Fruit fly (Drosophila melanogaster): ENCODE data around the gene CG3062.

The CG3062 gene

DNA sequence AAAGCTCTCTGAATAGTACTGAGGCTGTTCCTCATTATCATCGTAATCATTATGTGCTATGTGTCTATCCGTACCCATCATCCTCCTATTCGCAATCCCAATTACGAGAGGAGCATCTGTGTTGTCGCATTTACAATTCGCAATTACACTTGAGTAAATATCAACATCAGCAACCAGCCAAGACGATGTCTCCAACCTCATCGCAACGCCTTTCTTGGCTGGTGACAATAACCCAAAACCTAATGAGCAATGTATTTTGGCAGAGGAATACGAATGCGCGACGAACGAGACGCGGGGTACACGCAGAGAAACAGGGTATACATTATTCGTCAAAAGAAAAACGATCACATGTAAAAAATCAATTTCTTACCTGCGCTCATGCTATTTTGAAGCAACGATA lies 34.2 kb downstream of the CG3062 start (continued):
- no peak for TF ChIP-seq trh (GFP tag; optimal IDR thresholded peaks at IDR 0.05)
- TF ChIP-seq CG34224 (GFP tag; IDR thresholded peaks at IDR 0.05; ENCODE audit: partially characterized antibody), result no peak
- no peak for TF ChIP-seq CG7987 (GFP tag; optimal IDR thresholded peaks at IDR 0.05)
- no peak for TF ChIP-seq MTF-1 (GFP tag; optimal IDR thresholded peaks at IDR 0.05; ENCODE audit: borderline replicate concordance)
- no peak for TF ChIP-seq trem (tag; optimal IDR thresholded peaks at IDR 0.05)
- no peak for TF ChIP-seq Mad (GFP tag; optimal IDR thresholded peaks at IDR 0.05)
- no peak for TF ChIP-seq CG1602 (GFP tag; optimal IDR thresholded peaks at IDR 0.05)
- TF ChIP-seq phol (tag; optimal IDR thresholded peaks at IDR 0.05), result no peak
- no peak for TF ChIP-seq CG2129 (GFP tag; IDR thresholded peaks at IDR 0.05; ENCODE audit: partially characterized antibody)
- TF ChIP-seq dm (GFP tag; optimal IDR thresholded peaks at IDR 0.05), result no peak
- TF ChIP-seq gcm (GFP tag; optimal IDR thresholded peaks at IDR 0.05), result no peak
- TF ChIP-seq dpn (GFP tag; optimal IDR thresholded peaks at IDR 0.05), result no peak
- TF ChIP-seq org-1 (GFP tag; optimal IDR thresholded peaks at IDR 0.05), result no peak
- no peak for TF ChIP-seq Oli (tag; optimal IDR thresholded peaks at IDR 0.05)
- peak; percentile 19 for TF ChIP-seq Hand (GFP tag; optimal IDR thresholded peaks at IDR 0.05)
- TF ChIP-seq Med (GFP tag), result peak; percentile 86
- TF ChIP-seq CG11560 (tag; IDR thresholded peaks at IDR 0.05), result no peak
- TF ChIP-seq Neu2 (GFP tag; optimal IDR thresholded peaks at IDR 0.05; ENCODE audit: borderline replicate concordance), result no peak
- TF ChIP-seq Fer2 (tag; optimal IDR thresholded peaks at IDR 0.05), result no peak
- no peak; the same call in 1 of the 2 replicates for TF ChIP-seq Awh (GFP tag; IDR thresholded peaks at IDR 0.05)
- no peak for TF ChIP-seq sqz (GFP tag; optimal IDR thresholded peaks at IDR 0.05)
- no peak for TF ChIP-seq Dll (GFP tag; IDR thresholded peaks at IDR 0.05; ENCODE audit: partially characterized antibody)
- TF ChIP-seq CG10147 (GFP tag; optimal IDR thresholded peaks at IDR 0.05), result no peak
- no peak for TF ChIP-seq shn (GFP tag; optimal IDR thresholded peaks at IDR 0.05)
- TF ChIP-seq CG1832 (GFP tag; optimal IDR thresholded peaks at IDR 0.05), result no peak
- no peak for TF ChIP-seq slou (GFP tag; optimal IDR thresholded peaks at IDR 0.05)
- TF ChIP-seq HLH54F (GFP tag; optimal IDR thresholded peaks at IDR 0.05), result peak; percentile 35
- no peak for TF ChIP-seq cato (GFP tag; optimal IDR thresholded peaks at IDR 0.05; ENCODE audit: borderline replicate concordance)
- TF ChIP-seq C15 (GFP tag; IDR thresholded peaks at IDR 0.05), result no peak
- TF ChIP-seq CG31388 (GFP tag; optimal IDR thresholded peaks at IDR 0.05), result no peak
- TF ChIP-seq BtbVII (GFP tag; optimal IDR thresholded peaks at IDR 0.05), result peak; percentile 57
- peak; percentile 9 for TF ChIP-seq Sry-δ (GFP tag; optimal IDR thresholded peaks at IDR 0.05)
- no peak for TF ChIP-seq en (GFP tag; optimal IDR thresholded peaks at IDR 0.05)
- no peak for TF ChIP-seq Bdp1 (GFP tag; optimal IDR thresholded peaks at IDR 0.05)
- TF ChIP-seq CG3065 (GFP tag; optimal IDR thresholded peaks at IDR 0.05), result no peak
- no peak for TF ChIP-seq NC2α (GFP tag; optimal IDR thresholded peaks at IDR 0.05)
- peak; percentile 27 for TF ChIP-seq bcd (GFP tag; optimal IDR thresholded peaks at IDR 0.05)
- TF ChIP-seq HmgZ (tag; optimal IDR thresholded peaks at IDR 0.05), result peak; percentile 7
- TF ChIP-seq CG1603 (tag; optimal IDR thresholded peaks at IDR 0.05), result peak; percentile 3
- TF ChIP-seq Drgx (GFP tag; IDR thresholded peaks at IDR 0.05), result no peak
- no peak for TF ChIP-seq CG30020 (tag; optimal IDR thresholded peaks at IDR 0.05)
- 0 out of 2 replicates have a peak, but pooled peaks have one; percentile 9 for TF ChIP-seq ara (GFP tag; IDR thresholded peaks at IDR 0.05)
- peak; percentile 48 for TF ChIP-seq Fer3 (tag; optimal IDR thresholded peaks at IDR 0.05)
- TF ChIP-seq Xbp1 (GFP tag; optimal IDR thresholded peaks at IDR 0.05), result no peak
- no peak for TF ChIP-seq CG17328 (GFP tag; IDR thresholded peaks at IDR 0.05)
- no peak for TF ChIP-seq Chrac-16 (GFP tag; optimal IDR thresholded peaks at IDR 0.05)
- TF ChIP-seq ab (GFP tag; optimal IDR thresholded peaks at IDR 0.05), result no peak
- TF ChIP-seq Ets65A (GFP tag), result peak; percentile 82
- no peak for TF ChIP-seq nerfin-1 (tag; optimal IDR thresholded peaks at IDR 0.05)
- TF ChIP-seq ase (GFP tag; IDR thresholded peaks at IDR 0.05), result no peak
- no peak for TF ChIP-seq ems (GFP tag; optimal IDR thresholded peaks at IDR 0.05)
- peak; percentile 8 for TF ChIP-seq Sox100B (GFP tag; optimal IDR thresholded peaks at IDR 0.05)

All from whole organism, embryonic.